Worm (Caenorhabditis elegans) whole organism, L4 larva: ENCODE data around the gene R05G6.3.

Experiments used
- D1046.2 ChIP-seq: fragments of 200-800 bp; sonication (Bioruptor generic); IDR thresholded peaks from 2 replicates; pipeline ENCODE4 v1.3.6; 2022; ENCODE audit warnings: missing genetic modification characterization, missing compliant biosample characterization
- F10B5.3 ChIP-seq: sonication (generic microtip); optimal IDR thresholded peaks from 2 replicates; lab custom pipeline; 2016; ENCODE audit warnings: mild to moderate bottlenecking, missing genetic modification characterization, missing compliant biosample characterization
- F26F4.8 ChIP-seq: fragments of 200-800 bp; sonication (Bioruptor generic); conservative IDR thresholded peaks from 2 replicates; pipeline ENCODE4 v1.3.6; 2022; ENCODE audit warnings: missing genetic modification characterization, missing compliant biosample characterization
- F44E2.7 ChIP-seq: fragments of 200-800 bp; sonication (Bioruptor generic); IDR thresholded peaks from 2 replicates; pipeline ENCODE4 v2.1.2; 2022; ENCODE audit warnings: missing genetic modification characterization, missing compliant biosample characterization
- T26A8.4 ChIP-seq: fragments of 200-800 bp; sonication (Bioruptor generic); IDR thresholded peaks from 2 replicates; pipeline ENCODE4 v1.3.6; 2022; ENCODE audit warnings: missing genetic modification characterization, missing compliant biosample characterization
- Y105C5A.15 ChIP-seq: fragments of 200-800 bp; sonication (Bioruptor generic); IDR thresholded peaks from 2 replicates; pipeline ENCODE4 v1.3.6; 2022; ENCODE audit warnings: missing genetic modification characterization, missing compliant biosample characterization
- Y48G9A.11 ChIP-seq: fragments of 200-800 bp; sonication (Bioruptor generic); IDR thresholded peaks from 2 replicates; pipeline ENCODE4 v1.3.6; 2022; ENCODE audit warnings: missing genetic modification reagents, missing genetic modification characterization, missing compliant biosample characterization
- aha-1 ChIP-seq: fragments of 150-350 bp; peaks from one replicate; lab custom pipeline; 2014; ENCODE audit warnings: missing biosample characterization, missing genetic modification characterization
- arid-1 ChIP-seq: fragments of 200-800 bp; sonication (Bioruptor generic); conservative IDR thresholded peaks from 2 replicates; pipeline ENCODE4 v1.3.6; 2022; ENCODE audit warnings: missing genetic modification reagents, missing genetic modification characterization, missing compliant biosample characterization
- attf-4 ChIP-seq: sonication (generic microtip); optimal IDR thresholded peaks from 3 replicates; lab custom pipeline; 2017; ENCODE audit warnings: missing biosample characterization, missing genetic modification characterization
- ceh-20 ChIP-seq: fragments of 200-800 bp; sonication (Bioruptor generic); IDR thresholded peaks from 2 replicates; pipeline ENCODE4 v1.3.6; 2022; ENCODE audit warnings: missing genetic modification reagents, missing genetic modification characterization, missing compliant biosample characterization
- ceh-62 ChIP-seq: sonication (generic microtip); optimal IDR thresholded peaks from 2 replicates; lab custom pipeline; 2017; ENCODE audit warnings: missing biosample characterization, missing genetic modification characterization
- ctbp-1 ChIP-seq: fragments of 200-800 bp; sonication (Bioruptor generic); IDR thresholded peaks from 2 replicates; pipeline ENCODE4 v1.3.6; 2022; ENCODE audit warnings: missing genetic modification reagents, missing genetic modification characterization, missing compliant biosample characterization
- daf-12 ChIP-seq: fragments of 150-350 bp; optimal IDR thresholded peaks from 2 replicates; lab custom pipeline; 2014; ENCODE audit warnings: missing biosample characterization, missing genetic modification reagents, missing genetic modification characterization
- daf-8 ChIP-seq: fragments of 200-800 bp; sonication (Bioruptor generic); IDR thresholded peaks from 2 replicates; pipeline ENCODE4 v1.3.6; 2022; ENCODE audit warnings: missing genetic modification characterization, missing compliant biosample characterization
- dmd-9 ChIP-seq: fragments of 200-800 bp; sonication (Bioruptor generic); IDR thresholded peaks from 2 replicates; pipeline ENCODE4 v1.3.6; 2022; ENCODE audit warnings: missing genetic modification reagents, missing genetic modification characterization, missing compliant biosample characterization
- duxl-1 ChIP-seq: sonication (generic microtip); optimal IDR thresholded peaks from 2 replicates; lab custom pipeline; 2016; ENCODE audit warnings: mild to moderate bottlenecking, missing genetic modification characterization, moderate library complexity, missing compliant biosample characterization; ENCODE audit not compliant: poor library complexity
- dve-1 ChIP-seq: sonication (generic microtip); optimal IDR thresholded peaks from 2 replicates; lab custom pipeline; 2017; ENCODE audit warnings: antibody characterized with exemption, mild to moderate bottlenecking, missing genetic modification characterization, missing compliant biosample characterization; ENCODE audit not compliant: insufficient read depth
- hif-1 ChIP-seq, 2 experiments: sonication (generic microtip); optimal IDR thresholded peaks; 2 replicates each; lab custom pipeline; 2016 to 2017; ENCODE audit warnings: missing compliant biosample characterization in 2 of 2, missing genetic modification characterization in 2 of 2, missing genetic modification reagents in 2 of 2, missing genotype in 2 of 2, mild to moderate bottlenecking in 1 of 2
- lin-13 ChIP-seq: fragments of 150-350 bp; optimal IDR thresholded peaks from 2 replicates; lab custom pipeline; 2014; ENCODE audit warnings: missing biosample characterization, missing genetic modification reagents, missing genetic modification characterization
- lin-15B ChIP-seq: fragments of 150-350 bp; sonication (generic microtip); optimal IDR thresholded peaks from 3 replicates; lab custom pipeline; 2014; ENCODE audit warnings: missing biosample characterization, missing genetic modification characterization
- lin-38 ChIP-seq: fragments of 200-800 bp; sonication (Bioruptor generic); IDR thresholded peaks from 2 replicates; pipeline ENCODE4 v1.3.6; 2022; ENCODE audit warnings: missing genetic modification reagents, missing genetic modification characterization, missing compliant biosample characterization
- lsy-2 ChIP-seq, 2 experiments: fragments of 150-350 bp in 1 of 2; sonication (generic microtip) in 1 of 2; optimal IDR thresholded peaks; 2 replicates each; lab custom pipeline; 2014 to 2017; ENCODE audit warnings: missing biosample characterization in 2 of 2, missing genetic modification characterization in 2 of 2
- madf-5 ChIP-seq, 2 experiments: fragments of 200-800 bp; sonication (Bioruptor generic); IDR thresholded peaks; 2 replicates each; pipeline ENCODE4 v1.3.6; 2022; ENCODE audit warnings: missing compliant biosample characterization in 2 of 2, missing genetic modification characterization in 2 of 2
- mep-1 ChIP-seq: fragments of 150-350 bp; sonication (generic microtip); optimal IDR thresholded peaks from 3 replicates; lab custom pipeline; 2014; ENCODE audit warnings: missing biosample characterization, missing genetic modification characterization
- mes-2 ChIP-seq: sonication (generic microtip); optimal IDR thresholded peaks from 2 replicates; lab custom pipeline; 2016; ENCODE audit warnings: missing genotype, mild to moderate bottlenecking, missing genetic modification characterization, missing compliant biosample characterization; ENCODE audit not compliant: poor library complexity, severe bottlenecking
- mxl-2 ChIP-seq: fragments of 200-800 bp; sonication (Bioruptor generic); conservative IDR thresholded peaks from 2 replicates; pipeline ENCODE4 v1.3.6; 2022; ENCODE audit warnings: missing genetic modification reagents, missing genetic modification characterization, missing compliant biosample characterization
- mxl-3 ChIP-seq: fragments of 200-800 bp; sonication (Bioruptor generic); optimal IDR thresholded peaks from 2 replicates; lab custom pipeline; 2018; ENCODE audit warnings: mild to moderate bottlenecking, missing genetic modification characterization, missing compliant biosample characterization
- nhr-10 ChIP-seq: fragments of 150-350 bp; optimal IDR thresholded peaks from 2 replicates; lab custom pipeline; 2014; ENCODE audit warnings: missing biosample characterization, missing genetic modification characterization
- nhr-102 ChIP-seq: sonication (generic microtip); optimal IDR thresholded peaks from 2 replicates; lab custom pipeline; 2016; ENCODE audit warnings: mild to moderate bottlenecking, missing genetic modification characterization, moderate library complexity, missing compliant biosample characterization
- nhr-48 ChIP-seq: sonication (generic microtip); optimal IDR thresholded peaks from 2 replicates; lab custom pipeline; 2016; ENCODE audit warnings: mild to moderate bottlenecking, missing genetic modification characterization, missing compliant biosample characterization
- nhr-6 ChIP-seq: fragments of 150-350 bp; optimal IDR thresholded peaks from 2 replicates; lab custom pipeline; 2014; ENCODE audit warnings: missing biosample characterization, missing genetic modification characterization
- pha-4 ChIP-seq, 2 experiments: fragments of 150-350 bp in 1 of 2; fragments of 200-800 bp in 1 of 2; sonication (Bioruptor generic) in 1 of 2; IDR thresholded peaks in 1 of 2; optimal IDR thresholded peaks in 1 of 2; 2 replicates each; pipeline versions ENCODE4 v1.3.6 to Lab custom; 2014 to 2022; ENCODE audit warnings: missing genetic modification characterization in 2 of 2, missing genetic modification reagents in 2 of 2, missing biosample characterization in 1 of 2, missing compliant biosample characterization in 1 of 2
- set-16 ChIP-seq: fragments of 200-800 bp; sonication (Bioruptor generic); IDR thresholded peaks from 2 replicates; pipeline ENCODE4 v1.3.6; 2022; ENCODE audit warnings: missing genetic modification reagents, missing genetic modification characterization, missing compliant biosample characterization
- snpc-1.2 ChIP-seq: fragments of 200-800 bp; sonication (Bioruptor generic); IDR thresholded peaks from 2 replicates; pipeline ENCODE4 v1.3.6; 2022; ENCODE audit warnings: missing genetic modification reagents, missing genetic modification characterization, missing compliant biosample characterization
- tag-97 ChIP-seq: fragments of 200-800 bp; sonication (Bioruptor generic); IDR thresholded peaks from 2 replicates; pipeline ENCODE4 v1.3.6; 2022; ENCODE audit warnings: missing genetic modification characterization, missing compliant biosample characterization
- unc-62 ChIP-seq, 3 experiments: fragments of 150-350 bp in 1 of 3; sonication (generic microtip); optimal IDR thresholded peaks in 2 of 3; peaks in 1 of 3; 1 replicate in 1 of 3; 2 replicates in 2 of 3; lab custom pipeline; 2014 to 2017; ENCODE audit warnings: missing biosample characterization in 3 of 3, missing genetic modification characterization in 3 of 3, missing genetic modification reagents in 3 of 3, missing genotype in 1 of 3
- zfp-3 ChIP-seq: fragments of 200-800 bp; sonication (Bioruptor generic); conservative IDR thresholded peaks from 2 replicates; pipeline ENCODE4 v1.3.6; 2022; ENCODE audit warnings: missing genetic modification reagents, missing genetic modification characterization, missing compliant biosample characterization

R05G6.3 gene

DNA sequence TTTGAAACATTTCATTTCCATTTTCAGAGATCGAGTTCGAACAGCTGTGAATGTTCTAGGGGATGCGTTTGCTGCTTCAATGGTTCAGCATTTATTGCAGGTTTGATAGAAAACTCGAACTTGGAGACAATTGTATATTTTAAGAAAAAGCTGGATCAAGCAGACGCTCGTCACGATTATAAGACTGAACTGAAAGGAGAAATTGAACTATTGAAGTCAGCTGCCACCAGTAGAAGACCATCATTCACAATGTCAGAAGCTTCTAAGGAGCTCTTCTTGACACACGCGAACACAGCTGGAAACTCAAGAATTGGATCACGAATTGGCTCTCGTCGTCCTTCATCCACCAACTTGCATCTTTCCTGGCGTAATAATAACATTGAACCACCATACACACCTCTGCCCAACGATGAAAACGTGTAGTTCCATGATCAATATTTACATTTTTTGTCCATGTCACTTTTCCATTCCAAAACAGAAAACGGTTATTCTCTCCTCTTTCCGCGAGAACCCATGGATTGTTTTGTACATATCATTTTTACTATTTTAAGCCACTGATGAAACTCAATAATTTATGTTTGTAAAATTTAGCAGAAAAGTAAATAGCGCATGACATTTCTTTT is 10.4 kb upstream of the R05G6.3 start (continued):
- peak; percentile 50; the same call in 1 of the 2 replicates for TF ChIP-seq arid-1
- TF ChIP-seq ceh-20 (GFP tag; lab: Robert Waterston, UW) = no peak
- TF ChIP-seq nhr-10 (tag; lab: Kevin White, UChicago) = peak; percentile 32
- no peak; the same call in 1 of the 2 replicates for TF ChIP-seq T26A8.4 (GFP tag; lab: Robert Waterston, UW)
- peak; percentile 71 for TF ChIP-seq snpc-1.2
- TF ChIP-seq lsy-2 (tag; optimal IDR thresholded peaks at IDR 0.05; lab: Kevin White, UChicago) = peak in 1 of 2 experiments; percentile 32
- TF ChIP-seq F26F4.8 (GFP tag; lab: Robert Waterston, UW) = 0 out of 2 replicates have a peak, but pooled peaks have one; percentile 12
- TF ChIP-seq unc-62 (GFP tag; optimal IDR thresholded peaks at IDR 0.05 in 1 of 2; lab: Kevin White, UChicago) = peak in 1 of 2 experiments; percentile 74
- no peak for TF ChIP-seq unc-62 (tag; optimal IDR thresholded peaks at IDR 0.05; lab: Kevin White, UChicago)
- peak; percentile 61 for TF ChIP-seq mep-1 (tag; lab: Kevin White, UChicago)
- TF ChIP-seq duxl-1 (tag; lab: Kevin White, UChicago) = peak; percentile 12
- peak; percentile 1 for TF ChIP-seq nhr-48 (tag; lab: Kevin White, UChicago)
- peak; percentile 27 for TF ChIP-seq mes-2 (tag; lab: Kevin White, UChicago)
- no peak for TF ChIP-seq F44E2.7 (GFP tag; lab: Robert Waterston, UW)
- peak; percentile 73; the same call in 1 of the 2 replicates for TF ChIP-seq zfp-3
- TF ChIP-seq ctbp-1 = peak; percentile 38; the same call in 1 of the 2 replicates
- no peak for TF ChIP-seq daf-12 (tag; lab: Kevin White, UChicago)
- no peak for TF ChIP-seq mxl-2 (GFP tag; lab: Robert Waterston, UW)
- peak; percentile 46 for TF ChIP-seq dve-1 (tag; lab: Kevin White, UChicago)
- no peak for TF ChIP-seq lin-15B (tag; lab: Kevin White, UChicago)
- TF ChIP-seq Y105C5A.15 (GFP tag; lab: Robert Waterston, UW) = no peak
- TF ChIP-seq D1046.2 (GFP tag; lab: Robert Waterston, UW) = no peak
- peak; percentile 93 for TF ChIP-seq aha-1 (tag; lab: Kevin White, UChicago)
- TF ChIP-seq daf-8 (GFP tag; lab: Robert Waterston, UW) = 0 out of 2 replicates have a peak, but pooled peaks have one; percentile 41
- peak; percentile 13; the same call in 1 of the 2 replicates for TF ChIP-seq Y48G9A.11 (GFP tag; lab: Robert Waterston, UW)
- TF ChIP-seq pha-4 (GFP tag; IDR thresholded peaks at IDR 0.05; lab: Robert Waterston, UW) = peak; percentile 55
- TF ChIP-seq pha-4 (tag; optimal IDR thresholded peaks at IDR 0.05; lab: Kevin White, UChicago) = no peak
- TF ChIP-seq, all 104 proteins: peak for 27

DNA sequence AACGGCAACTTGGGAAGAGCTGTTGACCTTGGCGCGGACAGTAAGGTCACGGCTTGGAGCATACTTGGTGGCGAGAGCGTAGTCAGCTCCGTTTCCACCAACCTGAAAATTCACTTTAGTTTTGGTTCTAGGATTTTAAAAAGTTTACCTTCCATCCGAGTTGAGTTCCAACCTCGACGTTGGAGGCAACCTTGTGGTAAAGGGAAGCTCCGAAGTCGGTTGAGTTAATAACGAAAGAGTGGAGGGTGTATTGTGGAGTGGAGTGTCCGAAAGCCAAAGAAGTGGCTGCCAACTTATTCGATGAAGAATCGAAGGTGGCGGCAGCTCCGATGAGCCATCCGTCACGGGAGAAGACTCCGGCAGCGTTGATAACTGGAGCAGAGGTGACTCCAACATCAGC is 9.6 kb upstream of the R05G6.3 start:
- TF ChIP-seq tag-97 (GFP tag; lab: Robert Waterston, UW) (no peak), ceh-62 (tag; lab: Kevin White, UChicago) (no peak), dmd-9 (GFP tag; lab: Robert Waterston, UW) (0 out of 2 replicates have a peak, but pooled peaks have one; percentile 36), hif-1 (tag; optimal IDR thresholded peaks at IDR 0.05; lab: Kevin White, UChicago) (no peak), attf-4 (tag; lab: Kevin White, UChicago) (no peak), lin-38 (GFP tag; lab: Robert Waterston, UW) (0 out of 2 replicates have a peak, but pooled peaks have one; percentile 11), F10B5.3 (tag; lab: Kevin White, UChicago) (no peak), nhr-6 (tag; lab: Kevin White, UChicago) (no peak), set-16 (GFP tag; lab: Robert Waterston, UW) (peak; percentile 36; the same call in 1 of the 2 replicates), madf-5 (GFP tag; IDR thresholded peaks at IDR 0.05; lab: Robert Waterston, UW) (no peak), nhr-102 (tag; lab: Kevin White, UChicago) (no peak), mxl-3 (GFP tag; lab: Kevin White, UChicago) (no peak), mxl-2 (GFP tag; lab: Robert Waterston, UW) (no peak), lin-13 (GFP tag; lab: Kevin White, UChicago) (no peak), lsy-2 (tag; optimal IDR thresholded peaks at IDR 0.05; lab: Kevin White, UChicago) (no peak)
